Worm (Caenorhabditis elegans) whole organism, L1 larva: ENCODE data around the gene F15E6.6.

ENCODE experiments used
- ceh-82 ChIP-seq, 3 experiments: fragments of 150-350 bp in 1 of 3; sonication (generic microtip) in 2 of 3; optimal IDR thresholded peaks; 2 replicates each; lab custom pipeline; 2014 to 2017; ENCODE audit warnings: missing biosample characterization in 3 of 3, missing genetic modification characterization in 3 of 3
- ceh-90 ChIP-seq: sonication (generic microtip); optimal IDR thresholded peaks from 2 replicates; lab custom pipeline; 2016; ENCODE audit warnings: missing genetic modification characterization, missing compliant biosample characterization
- efl-3 ChIP-seq: fragments of 200-800 bp; sonication (Bioruptor generic); optimal IDR thresholded peaks from 2 replicates; lab custom pipeline; 2018; ENCODE audit warnings: mild to moderate bottlenecking, missing genetic modification characterization, missing compliant biosample characterization
- egl-27 ChIP-seq, 2 experiments: fragments of 150-350 bp in 1 of 2; sonication (generic microtip); optimal IDR thresholded peaks; 3 replicates each; lab custom pipeline; 2017 to 2018; ENCODE audit warnings: missing biosample characterization in 2 of 2, missing genetic modification characterization in 2 of 2, missing genetic modification reagents in 2 of 2
- jun-1 ChIP-seq: fragments of 150-350 bp; optimal IDR thresholded peaks from 2 replicates; lab custom pipeline; 2014; ENCODE audit warnings: missing biosample characterization, missing genetic modification reagents, missing genetic modification characterization
- lin-15B ChIP-seq: fragments of 150-350 bp; sonication (generic microtip); optimal IDR thresholded peaks from 3 replicates; lab custom pipeline; 2014; ENCODE audit warnings: missing biosample characterization, missing genetic modification characterization
- nhr-237 ChIP-seq: fragments of 150-350 bp; optimal IDR thresholded peaks from 2 replicates; lab custom pipeline; 2014; ENCODE audit warnings: missing biosample characterization, missing genetic modification characterization
- nhr-28 ChIP-seq: fragments of 150-350 bp; optimal IDR thresholded peaks from 2 replicates; lab custom pipeline; 2014; ENCODE audit warnings: missing biosample characterization, missing genetic modification characterization
- tbx-2 ChIP-seq: sonication (generic microtip); optimal IDR thresholded peaks from 2 replicates; lab custom pipeline; 2016; ENCODE audit warnings: missing genetic modification characterization, missing compliant biosample characterization
- tlp-1 ChIP-seq: fragments of 150-350 bp; optimal IDR thresholded peaks from 2 replicates; lab custom pipeline; 2014; ENCODE audit warnings: missing biosample characterization, missing genetic modification characterization
- unc-62 ChIP-seq: fragments of 150-350 bp; optimal IDR thresholded peaks from 2 replicates; lab custom pipeline; 2014; ENCODE audit warnings: missing biosample characterization, missing genetic modification reagents, missing genetic modification characterization
- zip-4 ChIP-seq: fragments of 200-800 bp; sonication (Bioruptor generic); optimal IDR thresholded peaks from 2 replicates; lab custom pipeline; 2018; ENCODE audit warnings: mild to moderate bottlenecking, missing genetic modification characterization, moderate library complexity, missing compliant biosample characterization

DNA sequence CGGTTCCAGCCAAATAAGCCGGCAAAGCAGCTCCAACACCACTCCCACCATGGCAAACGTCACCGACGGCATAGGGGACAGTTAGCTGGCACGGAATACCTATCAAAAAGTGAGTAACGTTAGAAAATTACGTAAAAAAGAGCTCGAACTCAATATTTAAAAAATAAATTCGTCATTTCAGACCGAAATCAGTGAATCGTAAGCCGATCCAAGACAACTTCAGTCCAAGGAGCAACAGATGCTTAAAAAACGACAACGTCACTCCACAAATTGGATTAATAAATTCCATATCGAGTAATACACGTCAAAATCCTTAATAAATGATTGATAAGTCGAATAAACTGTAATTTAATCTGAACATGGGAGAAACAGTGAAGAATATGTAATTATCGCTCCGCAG is 22.4 kb upstream of the F15E6.6 start:
- no peak for TF ChIP-seq zip-4 (GFP tag; lab: Kevin White, UChicago)
- TF ChIP-seq tbx-2, result no peak
- TF ChIP-seq lin-15B (tag; lab: Kevin White, UChicago), result no peak
- TF ChIP-seq egl-27 (tag; optimal IDR thresholded peaks at IDR 0.05; lab: Kevin White, UChicago), result no peak
- TF ChIP-seq unc-62 (GFP tag; lab: Kevin White, UChicago), result no peak
- TF ChIP-seq jun-1 (tag; lab: Kevin White, UChicago), result no peak
- no peak for TF ChIP-seq ceh-82 (tag; optimal IDR thresholded peaks at IDR 0.05; lab: Kevin White, UChicago)
- no peak for TF ChIP-seq tlp-1 (tag; lab: Kevin White, UChicago)
- TF ChIP-seq efl-3 (GFP tag; lab: Kevin White, UChicago), result no peak
- TF ChIP-seq ceh-90 (tag; lab: Kevin White, UChicago), result no peak
- TF ChIP-seq nhr-237 (tag; lab: Kevin White, UChicago), result no peak
- no peak for TF ChIP-seq nhr-28 (tag; lab: Kevin White, UChicago)
